Fruit fly (Drosophila melanogaster) whole organism, pupa: Measurements from ENCODE around the gene CG7607.
A peak's percentile ranks its signal among the peaks of the same experiment; 100 is the strongest.

Experiments used
- CG10348 ChIP-seq: fragments of 200-800 bp; sonication (Bioruptor generic); IDR thresholded peaks from 2 replicates; pipeline ENCODE4 v1.3.6; 2022; ENCODE audit warnings: missing biosample characterization, missing genetic modification characterization
- CG12605 ChIP-seq: fragments of 200-800 bp; sonication (Bioruptor generic); IDR thresholded peaks from 2 replicates; pipeline ENCODE4 v1.3.6; 2022; ENCODE audit warnings: missing biosample characterization, missing genetic modification characterization
- CG13204 ChIP-seq: fragments of 200-800 bp; sonication (Bioruptor generic); optimal IDR thresholded peaks from 2 replicates; lab custom pipeline; 2018; ENCODE audit warnings: missing biosample characterization, mild to moderate bottlenecking, missing genetic modification characterization, moderate library complexity
- CG14655 ChIP-seq: fragments of 200-800 bp; sonication (Bioruptor generic); optimal IDR thresholded peaks from 3 replicates; lab custom pipeline; 2017; ENCODE audit warnings: mild to moderate bottlenecking, missing biosample characterization, missing genetic modification reagents, missing genetic modification characterization
- CG15710 ChIP-seq: fragments of 200-800 bp; sonication (Bioruptor generic); optimal IDR thresholded peaks from 2 replicates; lab custom pipeline; 2018; ENCODE audit warnings: missing biosample characterization, mild to moderate bottlenecking, missing genetic modification characterization, moderate library complexity
- CG17806 ChIP-seq: fragments of 200-800 bp; sonication (Bioruptor generic); optimal IDR thresholded peaks from 2 replicates; lab custom pipeline; 2018; ENCODE audit warnings: missing biosample characterization, mild to moderate bottlenecking, missing genetic modification characterization, moderate library complexity
- CG32121 ChIP-seq: fragments of 200-800 bp; sonication (Bioruptor generic); IDR thresholded peaks from 2 replicates; pipeline ENCODE4 v1.3.6; 2022; ENCODE audit warnings: missing biosample characterization, missing genetic modification characterization
- CG34367 ChIP-seq: fragments of 200-800 bp; sonication (Bioruptor generic); optimal IDR thresholded peaks from 2 replicates; lab custom pipeline; 2018; ENCODE audit warnings: missing biosample characterization, mild to moderate bottlenecking, missing genetic modification characterization
- CG4496 ChIP-seq: fragments of 200-800 bp; sonication (Bioruptor generic); IDR thresholded peaks from 3 replicates; pipeline ENCODE4 v1.3.6; 2022; ENCODE audit warnings: missing biosample characterization, missing genetic modification characterization
- CG8159 ChIP-seq: fragments of 200-800 bp; sonication (Bioruptor generic); optimal IDR thresholded peaks from 3 replicates; lab custom pipeline; 2018; ENCODE audit warnings: missing biosample characterization, mild to moderate bottlenecking, missing genetic modification characterization, moderate library complexity
- CG8301 ChIP-seq: fragments of 200-800 bp; sonication (Bioruptor generic); optimal IDR thresholded peaks from 2 replicates; lab custom pipeline; 2018; ENCODE audit warnings: missing biosample characterization, mild to moderate bottlenecking, missing genetic modification characterization
- CG9948 ChIP-seq: fragments of 200-800 bp; sonication (Bioruptor generic); optimal IDR thresholded peaks from 2 replicates; lab custom pipeline; 2018; ENCODE audit warnings: missing biosample characterization, mild to moderate bottlenecking, missing genetic modification characterization, moderate library complexity
- D1 ChIP-seq: fragments of 200-800 bp; sonication (Bioruptor generic); optimal IDR thresholded peaks from 2 replicates; lab custom pipeline; 2018; ENCODE audit warnings: missing biosample characterization, mild to moderate bottlenecking, missing genetic modification characterization, moderate library complexity
- EcR ChIP-seq: fragments of 200-800 bp; sonication (Bioruptor generic); optimal IDR thresholded peaks from 3 replicates; lab custom pipeline; 2019; ENCODE audit warnings: missing biosample characterization, missing genetic modification characterization, mild to moderate bottlenecking, moderate library complexity, missing genetic modification reagents
- Pif1A ChIP-seq: fragments of 200-800 bp; sonication (Bioruptor generic); optimal IDR thresholded peaks from 3 replicates; lab custom pipeline; 2016; ENCODE audit warnings: missing biosample characterization, missing genetic modification characterization
- Pif1B ChIP-seq: fragments of 200-800 bp; sonication (Bioruptor generic); optimal IDR thresholded peaks from 3 replicates; lab custom pipeline; 2016; ENCODE audit warnings: missing biosample characterization, missing genetic modification characterization
- Snoo ChIP-seq: fragments of 200-800 bp; sonication (Bioruptor generic); optimal IDR thresholded peaks from 3 replicates; lab custom pipeline; 2017; ENCODE audit warnings: missing biosample characterization, mild to moderate bottlenecking, missing genetic modification characterization, inconsistent platforms
- fd96Ca ChIP-seq: fragments of 200-800 bp; sonication (Bioruptor generic); IDR thresholded peaks from 3 replicates; pipeline ENCODE4 v1.3.6; 2022; ENCODE audit warnings: missing biosample characterization, missing genetic modification characterization
- gl ChIP-seq: fragments of 200-800 bp; sonication (Bioruptor generic); optimal IDR thresholded peaks from 2 replicates; lab custom pipeline; 2018; ENCODE audit warnings: missing biosample characterization, mild to moderate bottlenecking, missing genetic modification characterization
- rn ChIP-seq: fragments of 200-800 bp; sonication (Bioruptor generic); IDR thresholded peaks from 2 replicates; pipeline ENCODE4 v1.3.6; 2022; ENCODE audit warnings: missing biosample characterization, missing genetic modification characterization

Gene CG7607

DNA sequence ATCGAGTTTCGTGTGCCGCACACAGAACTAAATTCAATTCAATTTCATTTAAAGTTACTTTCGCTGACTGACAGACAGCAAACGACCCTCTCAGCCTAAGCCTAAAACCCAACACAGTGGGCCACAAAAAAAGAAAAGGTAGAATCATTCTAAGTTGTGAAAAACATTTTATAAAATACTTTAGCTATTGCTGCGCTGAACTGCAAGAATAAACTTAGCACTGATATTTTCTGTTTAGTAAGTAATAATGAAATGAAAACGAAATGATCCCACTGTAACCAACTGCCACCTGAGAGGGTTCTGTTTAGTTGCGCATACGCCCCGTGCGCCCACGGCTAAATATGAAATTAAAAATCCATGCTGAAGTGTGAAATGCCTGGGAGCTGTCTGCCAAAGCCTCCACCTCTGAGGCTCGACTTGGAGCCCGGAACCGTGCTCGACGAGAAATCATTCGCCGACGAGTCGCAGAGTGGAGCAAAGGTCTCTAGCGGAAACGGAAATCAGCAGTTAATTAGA is 26.3 kb upstream of the CG7607 start, which contains the start of gene CG14142:
Gene CG14142 (plus strand): TSS at position 466 of the 516 bp plus-strand sequence.
- no peak for TF ChIP-seq CG10348 (GFP tag; lab: Robert Waterston, UW)
- 0 out of 3 replicates have a peak, but pooled peaks have one; percentile 17 for TF ChIP-seq CG4496 (GFP tag; lab: Robert Waterston, UW)
- TF ChIP-seq, all 21 proteins: peak for 1

DNA sequence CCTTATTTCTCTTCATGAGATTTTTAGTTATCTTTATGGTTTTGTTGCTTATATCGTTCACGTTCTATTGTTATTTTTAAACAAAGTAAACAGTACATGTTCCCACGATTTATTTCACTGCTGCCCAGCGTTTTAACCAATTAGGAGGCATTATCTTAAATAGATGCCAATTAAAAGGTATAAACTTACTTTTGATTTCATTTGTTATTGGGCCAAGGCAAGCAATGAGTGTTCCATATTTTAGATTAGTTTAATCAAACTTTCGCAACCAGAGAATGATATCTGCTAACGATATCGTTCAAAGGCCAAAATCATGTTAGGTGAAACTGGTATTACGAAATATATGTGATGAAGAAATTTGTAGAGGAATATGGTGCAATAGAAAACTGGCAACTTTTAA is 16.4 kb upstream of the CG7607 start:
- no peak for TF ChIP-seq gl
- no peak for TF ChIP-seq fd96Ca (GFP tag; lab: Robert Waterston, UW)
- no peak for TF ChIP-seq CG4496 (GFP tag; lab: Robert Waterston, UW)
- TF ChIP-seq CG12605 (GFP tag; lab: Robert Waterston, UW) = no peak
- no peak for TF ChIP-seq CG13204 (GFP tag; lab: Kevin White, UChicago)
- TF ChIP-seq CG8301 = no peak
- no peak for TF ChIP-seq D1 (tag; lab: Kevin White, UChicago)
- no peak for TF ChIP-seq Pif1A (GFP tag; lab: Kevin White, UChicago)
- no peak for TF ChIP-seq CG9948 (tag; lab: Kevin White, UChicago)
- no peak for TF ChIP-seq CG34367
- TF ChIP-seq CG15710 = no peak
- no peak for TF ChIP-seq rn (GFP tag; lab: Robert Waterston, UW)
- no peak for TF ChIP-seq CG17806
- TF ChIP-seq Pif1B (GFP tag; lab: Kevin White, UChicago) = no peak
- TF ChIP-seq CG14655 = no peak
- no peak for TF ChIP-seq EcR (GFP tag; lab: Kevin White, UChicago)
- TF ChIP-seq CG8159 (tag; lab: Kevin White, UChicago) = no peak
- no peak for TF ChIP-seq CG32121 (GFP tag; lab: Robert Waterston, UW)

DNA sequence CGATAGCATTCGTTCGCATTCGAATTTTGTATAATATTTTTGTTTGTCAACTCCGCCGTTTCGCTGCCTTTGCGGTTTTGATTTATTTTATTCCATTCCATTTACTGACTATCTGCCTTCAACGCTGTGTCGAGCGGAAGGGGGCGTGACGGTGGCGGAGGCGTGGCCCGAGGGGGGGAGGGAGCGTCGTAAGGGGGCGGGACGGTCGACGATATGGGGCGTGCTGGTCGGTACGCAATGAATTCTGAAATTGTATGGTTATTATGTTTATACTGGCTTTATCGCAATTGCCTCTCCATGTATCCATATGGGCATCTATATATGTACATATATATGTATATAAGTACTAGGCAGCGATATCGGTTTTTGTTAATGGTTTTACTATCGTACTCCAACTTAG is 15.5 kb upstream of the CG7607 start:
- TF ChIP-seq CG4496 (GFP tag; lab: Robert Waterston, UW) = no peak
- no peak for TF ChIP-seq CG8159 (tag; lab: Kevin White, UChicago)
- no peak for TF ChIP-seq Snoo
- TF ChIP-seq D1 (tag; lab: Kevin White, UChicago) = no peak
- no peak for TF ChIP-seq CG10348 (GFP tag; lab: Robert Waterston, UW)
- TF ChIP-seq CG12605 (GFP tag; lab: Robert Waterston, UW) = no peak

DNA sequence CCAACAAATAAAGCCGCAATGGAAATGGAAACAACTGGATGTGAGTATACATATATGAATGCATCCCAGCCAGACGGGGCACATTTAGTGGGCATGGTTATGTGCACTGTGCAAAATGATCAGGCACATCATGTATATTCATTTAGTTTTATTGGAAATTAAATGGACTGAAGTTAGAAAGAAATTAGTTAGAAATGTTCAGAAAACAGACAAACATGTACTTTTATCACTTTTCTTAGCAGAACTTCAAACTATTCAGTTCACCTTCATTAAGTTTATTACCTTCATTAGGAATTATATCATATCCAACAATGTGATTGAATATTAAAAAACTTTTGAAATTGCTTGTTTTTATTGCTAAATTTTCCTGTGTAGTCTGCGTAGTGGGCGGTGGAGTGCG is 12.7 kb upstream of the CG7607 start:
- TF ChIP-seq CG8301 = peak; percentile 19
- no peak for TF ChIP-seq Pif1B (GFP tag; lab: Kevin White, UChicago)
- peak; percentile 34 for TF ChIP-seq CG17806
- TF ChIP-seq CG13204 (GFP tag; lab: Kevin White, UChicago) = no peak
- peak; percentile 59 for TF ChIP-seq CG8159 (tag; lab: Kevin White, UChicago)
- TF ChIP-seq CG9948 (tag; lab: Kevin White, UChicago) = no peak
- peak; percentile 42 for TF ChIP-seq CG15710
- TF ChIP-seq CG10348 (GFP tag; lab: Robert Waterston, UW) = no peak
- TF ChIP-seq CG32121 (GFP tag; lab: Robert Waterston, UW) = no peak
- no peak for TF ChIP-seq CG34367
- TF ChIP-seq CG4496 (GFP tag; lab: Robert Waterston, UW) = no peak
- TF ChIP-seq CG14655 = peak; percentile 47
- TF ChIP-seq, all 21 proteins: peak for 5

DNA sequence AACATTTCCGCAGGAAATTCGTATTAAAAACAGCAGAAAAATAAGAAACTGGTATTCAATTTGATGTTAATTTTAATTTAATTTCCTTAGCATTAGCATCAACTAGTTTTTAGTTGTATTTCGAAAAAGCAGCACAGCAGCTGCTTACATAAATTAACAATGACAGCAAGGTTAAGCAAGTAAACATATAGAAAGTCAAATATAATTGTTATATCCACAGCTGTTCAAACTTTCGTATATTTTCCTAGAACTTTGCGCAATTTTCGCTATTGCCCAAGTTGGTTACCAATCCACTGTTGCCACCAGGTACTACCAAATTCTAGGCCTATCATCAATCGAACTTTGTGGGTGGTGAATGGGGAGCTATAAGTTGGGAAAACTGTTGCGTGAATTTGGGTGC is 9.4 kb upstream of the CG7607 start:
- TF ChIP-seq gl (no peak), Pif1B (GFP tag; lab: Kevin White, UChicago) (no peak), CG4496 (GFP tag; lab: Robert Waterston, UW) (no peak), CG15710 (no peak), CG17806 (no peak), CG12605 (GFP tag; lab: Robert Waterston, UW) (no peak), Pif1A (GFP tag; lab: Kevin White, UChicago) (no peak), CG34367 (no peak), Snoo (no peak), CG10348 (GFP tag; lab: Robert Waterston, UW) (no peak)
- TF ChIP-seq, all 21 proteins: peak for 0

DNA sequence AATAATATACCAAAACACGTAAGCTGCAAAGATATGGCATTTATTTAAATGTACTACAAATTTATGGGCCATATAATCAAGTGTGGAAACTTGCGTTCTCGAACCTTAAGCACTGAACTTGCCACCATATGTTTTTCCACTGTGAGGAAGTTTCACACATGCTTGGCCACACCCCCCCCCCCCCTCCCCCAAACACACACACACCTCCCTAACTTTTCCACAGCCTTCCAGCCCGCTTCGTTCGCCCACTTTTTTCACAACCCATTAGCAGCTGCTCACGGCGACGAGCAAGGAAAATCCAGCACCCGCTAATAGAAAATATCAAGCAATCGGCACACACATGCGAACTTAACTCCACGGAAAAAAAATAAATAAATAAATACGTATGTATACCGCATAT is 4.1 kb upstream of the CG7607 start:
- no peak for TF ChIP-seq CG32121 (GFP tag; lab: Robert Waterston, UW)
- TF ChIP-seq CG15710 = no peak
- TF ChIP-seq CG8159 (tag; lab: Kevin White, UChicago) = no peak
- no peak for TF ChIP-seq CG4496 (GFP tag; lab: Robert Waterston, UW)

DNA sequence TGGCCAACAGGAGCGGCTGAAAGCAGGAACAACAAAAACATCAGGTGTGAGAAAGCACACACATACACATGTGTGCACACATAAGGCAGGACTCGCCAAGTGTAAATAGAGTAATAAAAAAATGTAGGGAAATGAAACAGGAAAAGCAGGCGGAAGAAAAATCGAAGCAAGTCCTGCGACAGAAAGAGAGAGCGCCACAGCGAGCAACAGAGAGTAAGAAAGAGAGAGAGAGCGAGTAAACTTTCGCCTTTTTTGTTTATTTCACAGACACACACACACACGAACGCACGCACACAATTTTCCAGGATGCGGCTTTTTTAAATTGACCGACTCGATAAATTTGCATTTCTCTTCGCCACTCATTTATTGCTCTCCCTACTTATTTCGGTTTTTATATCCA is 2.6 kb upstream of the CG7607 start:
- TF ChIP-seq CG17806 (no peak), D1 (tag; lab: Kevin White, UChicago) (no peak), CG34367 (no peak), rn (GFP tag; lab: Robert Waterston, UW) (no peak), EcR (GFP tag; lab: Kevin White, UChicago) (no peak), CG4496 (GFP tag; lab: Robert Waterston, UW) (no peak), CG15710 (no peak), gl (no peak)
